Worm (Caenorhabditis elegans) whole organism, young adult: Measurements from ENCODE around the gene zmp-3.
"Not testable (repeated sequence)": the region's sequence is repeated elsewhere in the genome, so short reads cannot be mapped to it uniquely, and the experiment has no call there.

Source experiments
- F57A8.1 ChIP-seq: fragments of 200-800 bp; sonication (Bioruptor generic); optimal IDR thresholded peaks from 2 replicates; lab custom pipeline; 2018; ENCODE audit warnings: mild to moderate bottlenecking, missing genetic modification characterization, moderate library complexity, missing compliant biosample characterization
- T07F8.4 ChIP-seq: sonication (generic microtip); optimal IDR thresholded peaks from 2 replicates; lab custom pipeline; 2016; ENCODE audit warnings: mild to moderate bottlenecking, missing genetic modification characterization, moderate library complexity, missing compliant biosample characterization
- ama-1 ChIP-seq, 3 experiments: fragments of 150-350 bp in 1 of 3; sonication (generic microtip) in 2 of 3; optimal IDR thresholded peaks; 2 replicates each; lab custom pipeline; 2014 to 2018; ENCODE audit warnings: missing biosample characterization in 2 of 3, missing genetic modification characterization in 2 of 3, missing genetic modification reagents in 2 of 3
- aptf-3 ChIP-seq: fragments of 200-800 bp; sonication (Bioruptor generic); IDR thresholded peaks from 2 replicates; pipeline ENCODE4 v1.3.6; 2022; ENCODE audit warnings: missing genetic modification characterization, missing compliant biosample characterization
- cebp-1 ChIP-seq, 2 experiments: fragments of 200-800 bp in 1 of 2; sonication (Bioruptor generic) in 1 of 2; sonication (generic microtip) in 1 of 2; IDR thresholded peaks in 1 of 2; optimal IDR thresholded peaks in 1 of 2; 2 replicates each; pipeline versions ENCODE4 v1.3.6 to Lab custom; 2017 to 2022; ENCODE audit warnings: missing compliant biosample characterization in 2 of 2, missing genetic modification characterization in 2 of 2, mild to moderate bottlenecking in 1 of 2, missing genetic modification reagents in 1 of 2, moderate library complexity in 1 of 2
- ceh-27 ChIP-seq: fragments of 200-800 bp; sonication (Bioruptor generic); optimal IDR thresholded peaks from 2 replicates; lab custom pipeline; 2018; ENCODE audit warnings: mild to moderate bottlenecking, missing genetic modification characterization, moderate library complexity, missing compliant biosample characterization
- ceh-58 ChIP-seq: fragments of 200-800 bp; sonication (Bioruptor generic); IDR thresholded peaks from 2 replicates; pipeline ENCODE4 v1.3.6; 2022; ENCODE audit warnings: missing genetic modification characterization, missing compliant biosample characterization
- ceh-91 ChIP-seq: fragments of 200-800 bp; sonication (Bioruptor generic); IDR thresholded peaks from 2 replicates; pipeline ENCODE4 v1.3.6; 2022; ENCODE audit warnings: missing genetic modification reagents, missing genetic modification characterization, missing compliant biosample characterization
- chd-7 ChIP-seq: sonication (generic microtip); optimal IDR thresholded peaks from 2 replicates; lab custom pipeline; 2016; ENCODE audit warnings: mild to moderate bottlenecking, missing genetic modification characterization, moderate library complexity, missing compliant biosample characterization
- dox-1 ChIP-seq: fragments of 200-800 bp; sonication (Bioruptor generic); IDR thresholded peaks from 2 replicates; pipeline ENCODE4 v1.3.6; 2022; ENCODE audit warnings: missing genetic modification reagents, missing genetic modification characterization, missing compliant biosample characterization
- egl-18 ChIP-seq: fragments of 200-800 bp; sonication (Bioruptor generic); IDR thresholded peaks from 2 replicates; pipeline ENCODE4 v1.3.6; 2022; ENCODE audit warnings: missing genetic modification reagents, missing genetic modification characterization, missing compliant biosample characterization
- egl-44 ChIP-seq: fragments of 200-800 bp; sonication (Bioruptor generic); IDR thresholded peaks from 2 replicates; pipeline ENCODE4 v1.3.6; 2022; ENCODE audit warnings: missing genetic modification reagents, missing genetic modification characterization, missing compliant biosample characterization
- him-1 ChIP-seq: sonication (generic microtip); optimal IDR thresholded peaks from 2 replicates; lab custom pipeline; 2016; ENCODE audit warnings: missing genotype, missing genetic modification reagents, missing genetic modification characterization, missing compliant biosample characterization
- hmg-1.2 ChIP-seq: fragments of 200-800 bp; sonication (Bioruptor generic); IDR thresholded peaks from 2 replicates; pipeline ENCODE4 v1.3.6; 2022; ENCODE audit warnings: missing genetic modification reagents, missing genetic modification characterization, missing compliant biosample characterization
- hsf-1 ChIP-seq: fragments of 200-800 bp; sonication (Bioruptor generic); IDR thresholded peaks from 2 replicates; pipeline ENCODE4 v1.3.6; 2022; ENCODE audit warnings: missing genetic modification reagents, missing genetic modification characterization, missing compliant biosample characterization
- lag-1 ChIP-seq: fragments of 200-800 bp; sonication (Bioruptor generic); IDR thresholded peaks from 2 replicates; pipeline ENCODE4 v1.3.6; 2022; ENCODE audit warnings: missing genetic modification reagents, missing genetic modification characterization, missing compliant biosample characterization
- let-526 ChIP-seq: fragments of 200-800 bp; sonication (Bioruptor generic); IDR thresholded peaks from 2 replicates; pipeline ENCODE4 v1.3.6; 2022; ENCODE audit warnings: missing genetic modification reagents, missing genetic modification characterization, missing compliant biosample characterization
- lin-26 ChIP-seq: fragments of 200-800 bp; sonication (Bioruptor generic); IDR thresholded peaks from 2 replicates; pipeline ENCODE4 v1.3.6; 2022; ENCODE audit warnings: missing genetic modification reagents, missing genetic modification characterization, missing compliant biosample characterization
- lin-35 ChIP-seq, 3 experiments: fragments of 150-350 bp in 2 of 3; sonication (generic microtip) in 1 of 3; optimal IDR thresholded peaks; 2 replicates each; lab custom pipeline; 2014 to 2018; ENCODE audit warnings: missing biosample characterization in 3 of 3, missing genetic modification characterization in 3 of 3, missing genetic modification reagents in 3 of 3
- lin-40 ChIP-seq: sonication (generic microtip); optimal IDR thresholded peaks from 2 replicates; lab custom pipeline; 2016; ENCODE audit warnings: missing genetic modification characterization, mild to moderate bottlenecking, missing compliant biosample characterization, missing genotype, missing genetic modification reagents
- lir-1 ChIP-seq: fragments of 200-800 bp; sonication (Bioruptor generic); conservative IDR thresholded peaks from 2 replicates; pipeline ENCODE4 v1.3.6; 2022; ENCODE audit warnings: missing genetic modification reagents, missing genetic modification characterization, missing compliant biosample characterization
- madf-10 ChIP-seq: sonication (generic microtip); optimal IDR thresholded peaks from 2 replicates; lab custom pipeline; 2016; ENCODE audit warnings: mild to moderate bottlenecking, missing genetic modification characterization, missing compliant biosample characterization
- mes-4 ChIP-seq: sonication (generic microtip); optimal IDR thresholded peaks from 2 replicates; lab custom pipeline; 2016; ENCODE audit warnings: missing genotype, missing genetic modification characterization, missing compliant biosample characterization
- mxl-1 ChIP-seq: sonication (generic microtip); optimal IDR thresholded peaks from 2 replicates; lab custom pipeline; 2016; ENCODE audit warnings: missing genetic modification characterization, missing compliant biosample characterization
- nfyb-1 ChIP-seq: fragments of 200-800 bp; sonication (Bioruptor generic); IDR thresholded peaks from 2 replicates; pipeline ENCODE4 v1.3.6; 2022; ENCODE audit warnings: missing genetic modification reagents, missing genetic modification characterization, missing compliant biosample characterization
- nhr-27 ChIP-seq: fragments of 200-800 bp; sonication (Bioruptor generic); optimal IDR thresholded peaks from 2 replicates; lab custom pipeline; 2018; ENCODE audit warnings: mild to moderate bottlenecking, missing genetic modification characterization, moderate library complexity, missing compliant biosample characterization
- nhr-90 ChIP-seq: sonication (generic microtip); optimal IDR thresholded peaks from 2 replicates; lab custom pipeline; 2016; ENCODE audit warnings: missing genotype, mild to moderate bottlenecking, missing genetic modification characterization, missing compliant biosample characterization
- repo-1 ChIP-seq: sonication (generic microtip); optimal IDR thresholded peaks from 2 replicates; lab custom pipeline; 2017; ENCODE audit warnings: mild to moderate bottlenecking, missing genetic modification characterization, missing compliant biosample characterization
- rpc-1 ChIP-seq, 2 experiments: fragments of 150-350 bp in 1 of 2; sonication (generic microtip) in 1 of 2; optimal IDR thresholded peaks; 2 replicates each; lab custom pipeline; 2014 to 2018; ENCODE audit warnings: missing biosample characterization in 1 of 2, missing genetic modification characterization in 1 of 2, missing genetic modification reagents in 1 of 2, missing genotype in 1 of 2
- snpc-3.4 ChIP-seq: sonication (generic microtip); optimal IDR thresholded peaks from 2 replicates; lab custom pipeline; 2017; ENCODE audit warnings: missing genetic modification characterization, mild to moderate bottlenecking, missing compliant biosample characterization, antibody characterized with exemption, moderate library complexity, missing genotype, missing genetic modification reagents
- somi-1 ChIP-seq: fragments of 200-800 bp; sonication (Bioruptor generic); optimal IDR thresholded peaks from 2 replicates; lab custom pipeline; 2018; ENCODE audit warnings: mild to moderate bottlenecking, missing genetic modification characterization, missing compliant biosample characterization
- sptf-2 ChIP-seq: fragments of 200-800 bp; sonication (Bioruptor generic); optimal IDR thresholded peaks from 2 replicates; lab custom pipeline; 2018; ENCODE audit warnings: mild to moderate bottlenecking, missing genetic modification characterization, missing compliant biosample characterization
- zfh-2 ChIP-seq: fragments of 200-800 bp; sonication (Bioruptor generic); conservative IDR thresholded peaks from 2 replicates; pipeline ENCODE4 v1.3.6; 2022; ENCODE audit warnings: missing genetic modification reagents, missing genetic modification characterization, missing compliant biosample characterization
- zim-3 ChIP-seq: sonication (generic microtip); optimal IDR thresholded peaks from 2 replicates; lab custom pipeline; 2017; ENCODE audit warnings: mild to moderate bottlenecking, missing genetic modification characterization, moderate library complexity, missing compliant biosample characterization
- ztf-28 ChIP-seq: fragments of 200-800 bp; sonication (Bioruptor generic); IDR thresholded peaks from 2 replicates; pipeline ENCODE4 v1.3.6; 2022; ENCODE audit warnings: missing genetic modification reagents, missing genetic modification characterization, missing compliant biosample characterization

zmp-3 gene

DNA sequence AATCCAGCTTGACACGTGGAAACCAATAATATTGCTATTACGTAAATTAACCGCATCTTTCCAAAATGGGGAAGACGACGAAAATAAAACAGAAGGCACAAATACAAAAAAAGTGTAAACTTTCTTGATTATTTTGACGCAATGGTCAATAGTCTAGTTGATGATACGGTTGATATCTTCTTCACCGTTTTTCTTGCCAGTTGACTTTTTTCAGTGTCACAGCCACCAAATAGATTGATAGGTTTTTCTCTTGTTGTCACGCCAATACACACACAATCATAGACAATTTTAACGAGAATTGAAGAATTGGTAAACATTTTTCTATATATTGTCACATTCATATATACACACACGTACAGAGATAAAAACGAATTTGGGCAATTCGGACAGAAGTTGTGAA lies at the start of gene zmp-3:
zmp-3 (minus strand) TSS at position 101 of the 400 bp plus-strand sequence.
- TF ChIP-seq somi-1 (GFP tag; lab: Kevin White, UChicago): no peak
- no peak for TF ChIP-seq mes-4 (tag; lab: Kevin White, UChicago)
- TF ChIP-seq madf-10 (tag; lab: Kevin White, UChicago): no peak
- no peak for TF ChIP-seq mxl-1
- no peak for TF ChIP-seq zfh-2
- TF ChIP-seq snpc-3.4: no peak
- no peak for TF ChIP-seq aptf-3 (GFP tag; lab: Robert Waterston, UW)
- TF ChIP-seq F57A8.1: no peak
- TF ChIP-seq nhr-90 (tag; lab: Kevin White, UChicago): no peak
- TF ChIP-seq egl-18: no peak
- no peak for TF ChIP-seq chd-7 (tag; lab: Kevin White, UChicago)
- no peak for TF ChIP-seq ceh-91 (GFP tag; lab: Robert Waterston, UW)
- no peak for TF ChIP-seq repo-1 (tag; lab: Kevin White, UChicago)

DNA sequence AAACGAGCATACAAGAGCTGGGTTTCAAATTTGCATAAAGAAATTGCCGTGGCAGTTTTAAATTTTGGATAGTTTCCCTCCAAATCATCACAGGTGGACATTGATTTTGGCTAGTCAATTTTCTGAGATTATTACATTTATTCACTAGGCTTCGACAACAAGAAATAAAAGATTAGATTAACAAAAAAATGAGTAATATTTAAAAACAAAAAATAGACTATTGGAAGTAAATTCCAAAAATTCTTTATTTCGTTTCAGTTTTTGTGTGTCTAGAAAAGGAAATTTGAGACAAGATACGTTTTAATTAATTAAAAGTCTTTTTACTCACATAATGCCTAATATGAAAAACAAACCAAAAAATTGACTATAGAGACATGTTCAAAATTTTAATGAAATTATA lies 48.8 kb upstream of the zmp-3 start, which contains the start of gene srw-142:
srw-142 (minus strand) TSS at position 101 of the 400 bp plus-strand sequence.
- TF ChIP-seq cebp-1 (GFP tag; IDR thresholded peaks at IDR 0.05; lab: Robert Waterston, UW) (no peak), cebp-1 (tag; optimal IDR thresholded peaks at IDR 0.05; lab: Kevin White, UChicago) (no peak), zim-3 (no peak), lir-1 (GFP tag; lab: Robert Waterston, UW) (no peak), dox-1 (GFP tag; lab: Robert Waterston, UW) (no peak), nfyb-1 (GFP tag; lab: Robert Waterston, UW) (no peak), snpc-3.4 (no peak), ceh-58 (no peak), rpc-1 (optimal IDR thresholded peaks at IDR 0.05; lab: Kevin White, UChicago) (no peak), rpc-1 (tag; optimal IDR thresholded peaks at IDR 0.05; lab: Kevin White, UChicago) (no peak), lin-35 (GFP tag; optimal IDR thresholded peaks at IDR 0.05; lab: Kevin White, UChicago) (no peak), sptf-2 (GFP tag; lab: Kevin White, UChicago) (no peak), him-1 (tag; lab: Kevin White, UChicago) (no peak), ama-1 (optimal IDR thresholded peaks at IDR 0.05; lab: Kevin White, UChicago) (no peak), ama-1 (GFP tag; optimal IDR thresholded peaks at IDR 0.05; lab: Kevin White, UChicago) (no peak), T07F8.4 (tag; lab: Kevin White, UChicago) (no peak), ztf-28 (GFP tag; lab: Robert Waterston, UW) (no peak), let-526 (no peak), lag-1 (GFP tag; lab: Robert Waterston, UW) (no peak), nhr-27 (no peak), lin-26 (GFP tag; lab: Robert Waterston, UW) (no peak)

DNA sequence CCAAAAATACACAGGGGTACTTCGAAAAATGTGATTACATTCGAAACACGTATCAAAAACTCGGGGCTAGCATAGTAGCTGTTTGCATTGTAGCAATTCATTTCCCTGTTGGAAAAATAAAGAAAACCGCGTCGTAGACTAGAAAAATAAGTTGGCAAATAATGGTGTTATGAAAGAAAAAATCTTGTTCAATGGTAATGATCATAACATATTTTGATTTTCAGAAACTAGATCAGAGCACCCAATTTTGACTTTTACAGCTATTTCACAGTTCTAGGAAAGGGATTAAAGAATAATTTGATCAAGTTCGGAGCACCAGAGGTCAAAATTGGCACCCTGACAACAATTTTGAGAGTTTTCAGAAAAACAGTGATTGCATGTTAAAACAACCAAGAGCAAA lies 45.9 kb upstream of the zmp-3 start, which contains the start of gene srh-248:
srh-248 (minus strand) TSS at position 101 of the 400 bp plus-strand sequence.
- not testable (repeated sequence) for TF ChIP-seq hmg-1.2 (GFP tag; lab: Robert Waterston, UW); ceh-27; zfh-2

ce11 chrV:2952102-2952501 lies 42.7 kb upstream of the zmp-3 start, which contains the start of gene srw-122:
Gene srw-122 (minus strand): TSS chrV:2952202.
- not testable (repeated sequence) for TF ChIP-seq egl-44 (GFP tag; lab: Robert Waterston, UW); hsf-1; lin-40 (tag; lab: Kevin White, UChicago)
